Fruit fly (Drosophila melanogaster) whole organism, wandering third instar larva: ENCODE results near the gene CG34117.

ENCODE experiments used
- Dif ChIP-seq: fragments of 200-275, 200-300 bp; sonication (Bioruptor generic); optimal IDR thresholded peaks from 2 replicates; lab custom pipeline; 2018; ENCODE audit warnings: missing biosample characterization, missing genetic modification characterization; ENCODE audit not compliant: partially characterized antibody
- Myc ChIP-seq: fragments of >200 bp; optimal IDR thresholded peaks from 2 replicates; lab custom pipeline; 2017
- Sp1 ChIP-seq: fragments of 200-800 bp; sonication (Bioruptor generic); optimal IDR thresholded peaks from 3 replicates; lab custom pipeline; 2019; ENCODE audit warnings: missing biosample characterization, mild to moderate bottlenecking, missing genetic modification characterization, moderate library complexity
- br ChIP-seq: fragments of 200-800 bp; sonication (Bioruptor generic); optimal IDR thresholded peaks from 2 replicates; lab custom pipeline; 2016; ENCODE audit warnings: missing biosample characterization, missing genetic modification characterization
- foxo ChIP-seq, 2 experiments: fragments of 200-800 bp; sonication (Bioruptor generic); optimal IDR thresholded peaks; 2 replicates in 1 of 2; 3 replicates in 1 of 2; lab custom pipeline; 2016 to 2017; ENCODE audit warnings: missing biosample characterization in 2 of 2, missing genetic modification characterization in 2 of 2
- h ChIP-seq: fragments of 200-800 bp; sonication (Bioruptor generic); optimal IDR thresholded peaks from 3 replicates; lab custom pipeline; 2016; ENCODE audit warnings: missing biosample characterization, mild to moderate bottlenecking, missing genetic modification characterization
- jim ChIP-seq: fragments of 175-275, 200-325 bp; sonication (Bioruptor generic); optimal IDR thresholded peaks from 2 replicates; lab custom pipeline; 2016; ENCODE audit warnings: missing biosample characterization, mild to moderate bottlenecking, missing genetic modification characterization
- lola ChIP-seq: fragments of >200 bp; optimal IDR thresholded peaks from 2 replicates; lab custom pipeline; 2017; ENCODE audit warnings: missing biosample characterization, missing genetic modification characterization
- pan ChIP-seq: fragments of >200 bp; optimal IDR thresholded peaks from 2 replicates; lab custom pipeline; 2017
- sv ChIP-seq: fragments of 200-800 bp; sonication (Bioruptor generic); optimal IDR thresholded peaks from 3 replicates; lab custom pipeline; 2016; ENCODE audit warnings: missing biosample characterization, missing genetic modification characterization
- usp ChIP-seq: fragments of >200 bp; optimal IDR thresholded peaks from 2 replicates; lab custom pipeline; 2017; ENCODE audit warnings: missing biosample characterization, missing genetic modification characterization

dm6 chr3R:9392421-9392820, 7.4 kb downstream of the CG34117 start:
- TF ChIP-seq h (GFP tag; lab: Kevin White, UChicago) (no peak), pan (lab: Kevin White, UChicago) (no peak), Myc (lab: Kevin White, UChicago) (no peak), usp (GFP tag; lab: Kevin White, UChicago) (no peak), lola (GFP tag; lab: Kevin White, UChicago) (no peak), Dif (GFP tag; lab: Kevin White, UChicago) (no peak), Sp1 (no peak), sv (GFP tag; lab: Kevin White, UChicago) (no peak), br (GFP tag; lab: Kevin White, UChicago) (no peak), foxo (GFP tag; optimal IDR thresholded peaks at IDR 0.05; lab: Kevin White, UChicago) (no peak), jim (GFP tag; lab: Kevin White, UChicago) (no peak)
